Worm (Caenorhabditis elegans) whole organism, mixed stage, embryonic: ENCODE results near the gene srh-52.

Experiments
- M03D4.4 ChIP-seq: sonication (generic microtip); optimal IDR thresholded peaks from 2 replicates; lab custom pipeline; 2017; ENCODE audit warnings: mild to moderate bottlenecking, missing genetic modification characterization, missing compliant biosample characterization
- bed-3 ChIP-seq: fragments of 200-800 bp; sonication (Bioruptor generic); optimal IDR thresholded peaks from 3 replicates; lab custom pipeline; 2018; ENCODE audit warnings: mild to moderate bottlenecking, missing genetic modification characterization, moderate library complexity, missing compliant biosample characterization
- blmp-1 ChIP-seq: fragments of 150-350 bp; optimal IDR thresholded peaks from 2 replicates; lab custom pipeline; 2014; ENCODE audit warnings: missing biosample characterization, missing genetic modification characterization
- ceh-39 ChIP-seq: fragments of 150-350 bp; optimal IDR thresholded peaks from 2 replicates; lab custom pipeline; 2014; ENCODE audit warnings: missing biosample characterization, missing genetic modification characterization
- ceh-43 ChIP-seq: fragments of 200-800 bp; sonication (Bioruptor generic); optimal IDR thresholded peaks from 2 replicates; lab custom pipeline; 2018; ENCODE audit warnings: mild to moderate bottlenecking, missing genetic modification characterization, moderate library complexity, missing compliant biosample characterization
- ceh-83 ChIP-seq: fragments of 200-800 bp; sonication (Bioruptor generic); optimal IDR thresholded peaks from 2 replicates; lab custom pipeline; 2018; ENCODE audit warnings: mild to moderate bottlenecking, missing genetic modification characterization, missing compliant biosample characterization
- ces-1 ChIP-seq: fragments of 150-350 bp; optimal IDR thresholded peaks from 2 replicates; lab custom pipeline; 2014; ENCODE audit warnings: missing biosample characterization, missing genetic modification reagents, missing genetic modification characterization
- drap-1 ChIP-seq: fragments of 200-800 bp; sonication (Bioruptor generic); optimal IDR thresholded peaks from 3 replicates; lab custom pipeline; 2018; ENCODE audit warnings: mild to moderate bottlenecking, missing genetic modification characterization, missing compliant biosample characterization
- elt-1 ChIP-seq: sonication (generic microtip); optimal IDR thresholded peaks from 2 replicates; lab custom pipeline; 2017; ENCODE audit warnings: missing genetic modification characterization, mild to moderate bottlenecking, missing compliant biosample characterization, antibody characterized with exemption, moderate library complexity, borderline replicate concordance; ENCODE audit not compliant: insufficient read depth
- elt-3 ChIP-seq: fragments of 150-350 bp; optimal IDR thresholded peaks from 2 replicates; lab custom pipeline; 2014; ENCODE audit warnings: missing biosample characterization, missing genetic modification characterization
- flh-1 ChIP-seq: fragments of 200-800 bp; sonication (Bioruptor generic); optimal IDR thresholded peaks from 2 replicates; lab custom pipeline; 2018; ENCODE audit warnings: mild to moderate bottlenecking, missing genetic modification characterization, moderate library complexity, missing compliant biosample characterization
- ham-2 ChIP-seq: fragments of 200-800 bp; sonication (Bioruptor generic); optimal IDR thresholded peaks from 2 replicates; lab custom pipeline; 2018; ENCODE audit warnings: mild to moderate bottlenecking, missing genetic modification characterization, missing compliant biosample characterization
- hlh-1 ChIP-seq: fragments of 150-350 bp; optimal IDR thresholded peaks from 2 replicates; lab custom pipeline; 2014; ENCODE audit warnings: missing biosample characterization, missing genetic modification reagents, missing genetic modification characterization
- lin-13 ChIP-seq: fragments of 150-350 bp; optimal IDR thresholded peaks from 2 replicates; lab custom pipeline; 2014; ENCODE audit warnings: missing biosample characterization, missing genetic modification characterization
- lin-32 ChIP-seq: fragments of 200-800 bp; sonication (Bioruptor generic); optimal IDR thresholded peaks from 2 replicates; lab custom pipeline; 2018; ENCODE audit warnings: mild to moderate bottlenecking, missing genetic modification characterization, missing compliant biosample characterization
- lsy-2 ChIP-seq: fragments of 150-350 bp; optimal IDR thresholded peaks from 2 replicates; lab custom pipeline; 2014; ENCODE audit warnings: missing biosample characterization, missing genetic modification characterization
- mab-5 ChIP-seq: fragments of 150-350 bp; optimal IDR thresholded peaks from 2 replicates; lab custom pipeline; 2014; ENCODE audit warnings: missing biosample characterization, missing genetic modification characterization
- mep-1 ChIP-seq: fragments of 150-350 bp; optimal IDR thresholded peaks from 2 replicates; lab custom pipeline; 2017; ENCODE audit warnings: missing biosample characterization, missing genetic modification reagents, missing genetic modification characterization, inconsistent platforms
- mls-2 ChIP-seq: sonication (generic microtip); optimal IDR thresholded peaks from 2 replicates; lab custom pipeline; 2016; ENCODE audit warnings: mild to moderate bottlenecking, missing genetic modification characterization, moderate library complexity, missing compliant biosample characterization
- nhr-12 ChIP-seq: fragments of 150-350 bp; optimal IDR thresholded peaks from 2 replicates; lab custom pipeline; 2014; ENCODE audit warnings: missing biosample characterization, missing genetic modification characterization
- nhr-2 ChIP-seq: fragments of 150-350 bp; optimal IDR thresholded peaks from 2 replicates; lab custom pipeline; 2014; ENCODE audit warnings: missing biosample characterization, missing genetic modification characterization
- nhr-237 ChIP-seq: fragments of 150-350 bp; optimal IDR thresholded peaks from 2 replicates; lab custom pipeline; 2014; ENCODE audit warnings: missing biosample characterization, missing genetic modification characterization
- nhr-28 ChIP-seq: fragments of 150-350 bp; optimal IDR thresholded peaks from 2 replicates; lab custom pipeline; 2014; ENCODE audit warnings: missing biosample characterization, missing genetic modification characterization
- nhr-76 ChIP-seq: sonication (generic microtip); optimal IDR thresholded peaks from 2 replicates; lab custom pipeline; 2017; ENCODE audit warnings: missing biosample characterization, missing genetic modification characterization
- pha-4 ChIP-seq: fragments of 150-350 bp; optimal IDR thresholded peaks from 2 replicates; lab custom pipeline; 2018; ENCODE audit warnings: missing biosample characterization, missing genetic modification reagents, missing genetic modification characterization
- sem-2 ChIP-seq: fragments of 200-800 bp; sonication (Bioruptor generic); optimal IDR thresholded peaks from 2 replicates; lab custom pipeline; 2018; ENCODE audit warnings: mild to moderate bottlenecking, missing genetic modification characterization, missing compliant biosample characterization
- snpc-4 ChIP-seq: fragments of 150-350 bp; optimal IDR thresholded peaks from 2 replicates; lab custom pipeline; 2014; ENCODE audit warnings: missing biosample characterization, missing genetic modification characterization
- sptf-1 ChIP-seq: sonication (generic microtip); optimal IDR thresholded peaks from 2 replicates; lab custom pipeline; 2017; ENCODE audit warnings: mild to moderate bottlenecking, missing genetic modification characterization, moderate library complexity, missing compliant biosample characterization
- tbx-8 ChIP-seq: fragments of 200-800 bp; sonication (Bioruptor generic); optimal IDR thresholded peaks from 2 replicates; lab custom pipeline; 2018; ENCODE audit warnings: mild to moderate bottlenecking, missing genetic modification characterization, moderate library complexity, missing compliant biosample characterization
- unc-120 ChIP-seq: sonication (generic microtip); optimal IDR thresholded peaks from 2 replicates; lab custom pipeline; 2017; ENCODE audit warnings: missing genetic modification characterization, missing compliant biosample characterization; ENCODE audit not compliant: poor library complexity, severe bottlenecking
- unc-39 ChIP-seq: fragments of 150-350 bp; optimal IDR thresholded peaks from 2 replicates; lab custom pipeline; 2014; ENCODE audit warnings: missing biosample characterization, missing genetic modification characterization
- zip-8 ChIP-seq: fragments of 150-350 bp; optimal IDR thresholded peaks from 2 replicates; lab custom pipeline; 2014; ENCODE audit warnings: missing biosample characterization, missing genetic modification characterization
- ztf-11 ChIP-seq: fragments of 150-350 bp; optimal IDR thresholded peaks from 2 replicates; lab custom pipeline; 2014; ENCODE audit warnings: missing biosample characterization, missing genetic modification characterization

The srh-52 gene

DNA sequence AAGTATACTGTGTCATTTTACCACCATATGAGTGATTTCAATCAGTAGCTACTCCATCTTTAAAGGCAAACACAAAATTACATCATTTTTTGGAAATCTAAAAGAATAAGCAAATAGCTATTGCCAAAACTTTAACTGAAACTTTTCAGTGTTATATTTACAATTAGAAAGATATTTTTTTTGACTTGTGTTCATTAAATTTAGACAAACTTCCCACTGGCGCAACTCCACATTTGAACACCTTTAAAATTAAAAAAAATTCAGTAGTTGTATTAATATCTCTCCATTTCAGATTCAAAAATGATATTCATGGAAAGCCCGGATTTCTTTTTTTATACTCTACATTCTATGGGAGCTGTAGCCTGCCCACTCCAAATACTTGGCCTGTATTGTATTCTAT is 37.7 kb upstream of the srh-52 start, which contains the start of gene srh-264:
Gene srh-264 (plus strand): TSS at position 301 of the 400 bp plus-strand sequence.
- TF ChIP-seq sem-2 (GFP tag; lab: Kevin White, UChicago) (no peak), nhr-2 (tag; lab: Kevin White, UChicago) (no peak), elt-1 (tag; lab: Kevin White, UChicago) (no peak), lin-32 (no peak), flh-1 (no peak), ceh-83 (GFP tag; lab: Kevin White, UChicago) (no peak), bed-3 (GFP tag; lab: Kevin White, UChicago) (no peak), snpc-4 (tag; lab: Kevin White, UChicago) (no peak), hlh-1 (tag; lab: Kevin White, UChicago) (no peak), M03D4.4 (no peak), nhr-237 (tag; lab: Kevin White, UChicago) (no peak), ham-2 (GFP tag; lab: Kevin White, UChicago) (no peak), lsy-2 (tag; lab: Kevin White, UChicago) (no peak), mep-1 (tag; lab: Kevin White, UChicago) (no peak), mab-5 (tag; lab: Kevin White, UChicago) (no peak), ztf-11 (no peak), ceh-43 (GFP tag; lab: Kevin White, UChicago) (no peak), blmp-1 (tag; lab: Kevin White, UChicago) (no peak), zip-8 (no peak), sptf-1 (tag; lab: Kevin White, UChicago) (no peak)
- TF ChIP-seq, all 35 proteins: peak for 0

DNA sequence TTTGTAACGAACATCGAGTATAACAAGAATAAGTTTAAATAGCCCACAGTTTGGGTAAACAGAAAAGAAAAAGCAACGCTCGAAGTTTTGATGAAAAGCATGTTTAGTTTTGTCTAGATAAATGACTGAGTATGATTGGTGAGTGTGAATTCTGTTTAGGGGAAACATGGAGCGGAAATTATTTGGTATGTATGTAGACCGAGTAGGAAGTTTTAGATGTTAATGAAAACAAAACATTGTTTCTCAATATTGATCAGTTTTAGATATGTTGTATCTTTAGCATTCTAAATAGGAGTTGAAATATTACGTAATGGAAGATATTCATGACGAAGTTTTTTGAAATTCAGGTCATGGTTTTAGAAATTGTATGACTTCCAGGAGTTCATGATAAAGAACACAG is 36.5 kb upstream of the srh-52 start, which contains the start of gene srbc-63:
Gene srbc-63 (minus strand): TSS at position 101 of the 400 bp plus-strand sequence.
- no peak for TF ChIP-seq zip-8
- no peak for TF ChIP-seq flh-1
- TF ChIP-seq nhr-237 (tag; lab: Kevin White, UChicago) = no peak
- TF ChIP-seq unc-120 (tag; lab: Kevin White, UChicago) = no peak
- no peak for TF ChIP-seq elt-1 (tag; lab: Kevin White, UChicago)
- TF ChIP-seq lin-32 = no peak
- no peak for TF ChIP-seq nhr-28 (tag; lab: Kevin White, UChicago)
- TF ChIP-seq mab-5 (tag; lab: Kevin White, UChicago) = no peak
- TF ChIP-seq tbx-8 (GFP tag; lab: Kevin White, UChicago) = no peak
- no peak for TF ChIP-seq lsy-2 (tag; lab: Kevin White, UChicago)
- TF ChIP-seq ceh-39 (tag; lab: Kevin White, UChicago) = no peak
- no peak for TF ChIP-seq ceh-83 (GFP tag; lab: Kevin White, UChicago)
- no peak for TF ChIP-seq ztf-11

DNA sequence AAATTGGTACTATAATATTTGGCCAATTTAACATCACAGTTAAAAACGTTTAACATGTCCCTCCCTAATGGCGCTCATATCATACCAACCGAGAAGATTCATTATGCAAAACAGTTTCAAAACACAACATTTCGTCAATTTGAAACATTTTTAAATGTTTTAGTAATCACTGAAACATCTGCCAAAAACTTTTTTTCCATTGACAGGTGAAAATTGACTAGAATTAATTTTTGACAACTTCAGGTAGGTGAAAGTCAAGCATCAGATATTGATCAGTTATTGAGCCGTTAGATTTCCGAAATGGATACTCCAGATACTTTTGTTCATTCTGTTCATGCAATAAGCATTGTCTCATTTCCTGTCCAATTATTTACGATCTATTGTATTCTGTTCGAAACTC is 30.8 kb upstream of the srh-52 start, which contains the start of gene srh-257:
Gene srh-257 (plus strand): TSS at position 301 of the 400 bp plus-strand sequence.
- TF ChIP-seq elt-3 (tag; lab: Kevin White, UChicago) = no peak
- no peak for TF ChIP-seq pha-4 (tag; lab: Kevin White, UChicago)
- no peak for TF ChIP-seq nhr-76 (tag; lab: Kevin White, UChicago)
- no peak for TF ChIP-seq hlh-1 (tag; lab: Kevin White, UChicago)
- no peak for TF ChIP-seq lin-13 (tag; lab: Kevin White, UChicago)
- TF ChIP-seq blmp-1 (tag; lab: Kevin White, UChicago) = no peak
- no peak for TF ChIP-seq ceh-39 (tag; lab: Kevin White, UChicago)
- no peak for TF ChIP-seq nhr-28 (tag; lab: Kevin White, UChicago)
- TF ChIP-seq nhr-2 (tag; lab: Kevin White, UChicago) = no peak
- TF ChIP-seq, all 35 proteins: peak for 0

DNA sequence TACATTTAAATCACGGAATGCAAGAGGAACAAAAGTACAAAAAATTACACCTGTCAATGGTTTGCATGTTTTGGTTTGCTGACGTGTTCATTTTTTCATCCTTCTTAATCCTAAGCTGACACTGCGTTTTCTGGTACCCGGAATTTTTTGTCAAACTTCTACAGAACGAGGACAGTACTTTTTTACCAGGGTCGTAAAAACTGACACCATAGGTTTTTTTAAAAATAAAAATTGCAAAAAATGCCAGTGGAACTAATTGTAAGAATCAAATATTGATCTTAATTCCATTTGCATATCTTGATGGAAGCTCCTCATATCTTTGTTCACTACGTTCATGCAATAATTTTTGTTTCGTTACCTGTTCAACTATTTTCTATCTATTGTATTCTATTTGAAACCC is 28.7 kb upstream of the srh-52 start, which contains the start of gene srh-258:
Gene srh-258 (plus strand): TSS at position 301 of the 400 bp plus-strand sequence.
- no peak for TF ChIP-seq ham-2 (GFP tag; lab: Kevin White, UChicago)
- TF ChIP-seq lsy-2 (tag; lab: Kevin White, UChicago) = no peak
- no peak for TF ChIP-seq nhr-76 (tag; lab: Kevin White, UChicago)
- no peak for TF ChIP-seq flh-1
- no peak for TF ChIP-seq ztf-11
- TF ChIP-seq nhr-28 (tag; lab: Kevin White, UChicago) = no peak
- no peak for TF ChIP-seq zip-8
- TF ChIP-seq ces-1 = no peak
- no peak for TF ChIP-seq unc-39 (tag; lab: Kevin White, UChicago)

DNA sequence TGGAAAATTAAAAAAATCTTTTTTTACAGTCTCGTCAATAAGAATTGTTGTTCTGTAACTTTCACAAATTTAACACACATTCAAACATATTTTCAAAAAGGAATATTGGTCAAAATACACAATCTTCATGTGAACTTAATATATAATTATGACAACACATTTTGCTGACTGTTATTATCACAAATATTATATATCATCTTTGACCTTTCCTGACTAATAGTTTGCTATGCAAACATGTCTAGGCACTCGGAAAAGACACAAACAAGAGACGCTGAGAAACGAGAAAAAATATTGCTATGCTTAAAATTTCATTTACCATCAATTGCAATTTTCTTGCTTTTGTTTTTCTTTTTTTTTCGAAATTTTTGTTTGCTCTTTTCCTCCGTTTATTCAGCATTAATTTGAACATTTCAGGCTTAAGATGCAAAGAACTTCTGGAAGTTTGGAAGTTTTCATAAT is 25.8 kb upstream of the srh-52 start, which contains the start of gene fbxa-135:
Gene fbxa-135 (plus strand): TSS at position 409 of the 459 bp plus-strand sequence.
- no peak for TF ChIP-seq lin-32
- no peak for TF ChIP-seq lin-13 (tag; lab: Kevin White, UChicago)
- no peak for TF ChIP-seq elt-3 (tag; lab: Kevin White, UChicago)
- TF ChIP-seq mab-5 (tag; lab: Kevin White, UChicago) = no peak
- TF ChIP-seq mep-1 (tag; lab: Kevin White, UChicago) = no peak
- TF ChIP-seq nhr-28 (tag; lab: Kevin White, UChicago) = no peak
- TF ChIP-seq ceh-83 (GFP tag; lab: Kevin White, UChicago) = no peak
- no peak for TF ChIP-seq bed-3 (GFP tag; lab: Kevin White, UChicago)
- TF ChIP-seq drap-1 (GFP tag; lab: Kevin White, UChicago) = no peak
- no peak for TF ChIP-seq nhr-12 (tag; lab: Kevin White, UChicago)
- TF ChIP-seq mls-2 (tag; lab: Kevin White, UChicago) = no peak
- TF ChIP-seq, all 35 proteins: peak for 0
